Worm (Caenorhabditis elegans) whole organism, young adult: ENCODE data around the gene F57F4.1.

ENCODE experiments used
- atf-7 ChIP-seq: sonication (generic microtip); optimal IDR thresholded peaks from 2 replicates; lab custom pipeline; 2017; ENCODE audit warnings: mild to moderate bottlenecking, missing genetic modification characterization, missing compliant biosample characterization
- chd-7 ChIP-seq: sonication (generic microtip); optimal IDR thresholded peaks from 2 replicates; lab custom pipeline; 2016; ENCODE audit warnings: mild to moderate bottlenecking, missing genetic modification characterization, moderate library complexity, missing compliant biosample characterization
- fkh-3 ChIP-seq: sonication (generic microtip); optimal IDR thresholded peaks from 2 replicates; lab custom pipeline; 2016; ENCODE audit warnings: mild to moderate bottlenecking, missing genetic modification characterization, missing compliant biosample characterization
- pha-4 ChIP-seq: fragments of 150-350 bp; sonication (generic microtip); optimal IDR thresholded peaks from 2 replicates; lab custom pipeline; 2014; ENCODE audit warnings: missing biosample characterization, missing genetic modification reagents, missing genetic modification characterization

ce11 chrV:6350109-6350508, 40.2 kb upstream of the F57F4.1 start:
- TF ChIP-seq chd-7 (tag; lab: Kevin White, UChicago) (no peak), pha-4 (tag; lab: Kevin White, UChicago) (no peak), fkh-3 (tag; lab: Kevin White, UChicago) (no peak), atf-7 (tag; lab: Kevin White, UChicago) (no peak)
